Fruit fly (Drosophila melanogaster): ENCODE data around the gene CG46460.

DNA sequence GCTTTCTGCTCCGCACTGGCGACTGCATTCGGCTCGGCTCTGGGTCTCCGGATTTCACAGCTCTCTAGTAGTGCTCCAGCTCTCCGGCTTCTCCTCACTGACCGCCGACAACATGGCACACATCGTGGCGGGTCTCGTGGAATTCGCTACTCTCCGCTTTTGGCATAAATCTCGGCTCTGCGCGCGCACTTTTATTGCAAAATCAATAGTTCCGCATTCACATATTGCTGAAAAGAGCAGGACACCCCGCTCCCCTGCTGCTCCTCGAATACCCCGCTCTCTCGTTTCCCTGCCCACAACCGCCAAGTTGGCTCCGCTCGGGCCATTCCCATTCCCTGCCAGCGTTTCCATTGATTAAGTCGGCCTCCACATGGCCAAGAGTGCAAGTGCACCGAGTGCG, 41.8 kb downstream of the CG46460 start:
- TF ChIP-seq CTCF (optimal IDR thresholded peaks at IDR 0.05) (no peak), CG8478 (optimal IDR thresholded peaks at IDR 0.05) (no peak)
